Worm (Caenorhabditis elegans) whole organism, young adult: ENCODE data around the gene acr-21.
"Not testable (repeated sequence)": the region's sequence is repeated elsewhere in the genome, so short reads cannot be mapped to it uniquely, and the experiment has no call there.

Source experiments
- C06A6.2 ChIP-seq: fragments of 200-800 bp; sonication (Bioruptor generic); conservative IDR thresholded peaks from 2 replicates; pipeline ENCODE4 v1.3.6; 2022; ENCODE audit warnings: missing genetic modification characterization, missing compliant biosample characterization
- C17E4.6 ChIP-seq: fragments of 200-800 bp; sonication (Bioruptor generic); IDR thresholded peaks from 2 replicates; pipeline ENCODE4 v1.3.6; 2022; ENCODE audit warnings: missing genetic modification reagents, missing genetic modification characterization, missing compliant biosample characterization
- D2030.7 ChIP-seq: fragments of 200-800 bp; sonication (Bioruptor generic); IDR thresholded peaks from 2 replicates; pipeline ENCODE4 v1.3.6; 2022; ENCODE audit warnings: missing genetic modification reagents, missing genetic modification characterization, missing compliant biosample characterization
- F22D6.2 ChIP-seq: sonication (generic microtip); optimal IDR thresholded peaks from 2 replicates; lab custom pipeline; 2016; ENCODE audit warnings: mild to moderate bottlenecking, missing genetic modification characterization, missing compliant biosample characterization
- Y53G8AR.9 ChIP-seq: fragments of 200-800 bp; sonication (Bioruptor generic); conservative IDR thresholded peaks from 2 replicates; pipeline ENCODE4 v1.3.6; 2022; ENCODE audit warnings: missing genetic modification reagents, missing genetic modification characterization, missing compliant biosample characterization
- Y56A3A.18 ChIP-seq: fragments of 200-800 bp; sonication (Bioruptor generic); IDR thresholded peaks from 2 replicates; pipeline ENCODE4 v1.3.6; 2022; ENCODE audit warnings: missing genetic modification reagents, missing genetic modification characterization, missing compliant biosample characterization
- Y79H2A.3 ChIP-seq: fragments of 200-800 bp; sonication (Bioruptor generic); conservative IDR thresholded peaks from 2 replicates; pipeline ENCODE4 v1.3.6; 2022; ENCODE audit warnings: missing genetic modification reagents, missing genetic modification characterization, missing compliant biosample characterization
- ZK185.1 ChIP-seq: sonication (generic microtip); optimal IDR thresholded peaks from 2 replicates; lab custom pipeline; 2016; ENCODE audit warnings: mild to moderate bottlenecking, missing genetic modification characterization, missing compliant biosample characterization; ENCODE audit not compliant: poor library complexity, severe bottlenecking
- aptf-2 ChIP-seq: fragments of 200-800 bp; sonication (Bioruptor generic); conservative IDR thresholded peaks from 2 replicates; pipeline ENCODE4 v1.3.6; 2022; ENCODE audit warnings: missing genetic modification reagents, missing genetic modification characterization, missing compliant biosample characterization
- atf-7 ChIP-seq: sonication (generic microtip); optimal IDR thresholded peaks from 2 replicates; lab custom pipeline; 2017; ENCODE audit warnings: mild to moderate bottlenecking, missing genetic modification characterization, missing compliant biosample characterization
- attf-5 ChIP-seq: fragments of 200-800 bp; sonication (Bioruptor generic); optimal IDR thresholded peaks from 2 replicates; lab custom pipeline; 2018; ENCODE audit warnings: mild to moderate bottlenecking, missing genetic modification characterization, missing compliant biosample characterization
- cebp-2 ChIP-seq: fragments of 200-800 bp; sonication (Bioruptor generic); IDR thresholded peaks from 2 replicates; pipeline ENCODE4 v1.3.6; 2022; ENCODE audit warnings: missing genetic modification characterization, missing compliant biosample characterization
- ceh-100 ChIP-seq: fragments of 200-800 bp; sonication (Bioruptor generic); IDR thresholded peaks from 2 replicates; pipeline ENCODE4 v1.3.6; 2022; ENCODE audit warnings: missing genetic modification reagents, missing genetic modification characterization, missing compliant biosample characterization
- ceh-91 ChIP-seq: fragments of 200-800 bp; sonication (Bioruptor generic); IDR thresholded peaks from 2 replicates; pipeline ENCODE4 v1.3.6; 2022; ENCODE audit warnings: missing genetic modification reagents, missing genetic modification characterization, missing compliant biosample characterization
- dox-1 ChIP-seq: fragments of 200-800 bp; sonication (Bioruptor generic); IDR thresholded peaks from 2 replicates; pipeline ENCODE4 v1.3.6; 2022; ENCODE audit warnings: missing genetic modification reagents, missing genetic modification characterization, missing compliant biosample characterization
- dpl-1 ChIP-seq: fragments of 150-350 bp; optimal IDR thresholded peaks from 2 replicates; lab custom pipeline; 2014; ENCODE audit warnings: missing biosample characterization, missing genetic modification reagents, missing genetic modification characterization
- efl-1 ChIP-seq: fragments of 150-350 bp; optimal IDR thresholded peaks from 2 replicates; lab custom pipeline; 2014; ENCODE audit warnings: missing biosample characterization, missing genetic modification reagents, missing genetic modification characterization
- egl-18 ChIP-seq: fragments of 200-800 bp; sonication (Bioruptor generic); IDR thresholded peaks from 2 replicates; pipeline ENCODE4 v1.3.6; 2022; ENCODE audit warnings: missing genetic modification reagents, missing genetic modification characterization, missing compliant biosample characterization
- egl-44 ChIP-seq: fragments of 200-800 bp; sonication (Bioruptor generic); IDR thresholded peaks from 2 replicates; pipeline ENCODE4 v1.3.6; 2022; ENCODE audit warnings: missing genetic modification reagents, missing genetic modification characterization, missing compliant biosample characterization
- egrh-3 ChIP-seq: fragments of 200-800 bp; sonication (Bioruptor generic); IDR thresholded peaks from 2 replicates; pipeline ENCODE4 v1.3.6; 2022; ENCODE audit warnings: missing genetic modification reagents, missing genetic modification characterization, missing compliant biosample characterization
- hmg-1.2 ChIP-seq: fragments of 200-800 bp; sonication (Bioruptor generic); IDR thresholded peaks from 2 replicates; pipeline ENCODE4 v1.3.6; 2022; ENCODE audit warnings: missing genetic modification reagents, missing genetic modification characterization, missing compliant biosample characterization
- hmg-20 ChIP-seq: fragments of 200-800 bp; sonication (Bioruptor generic); IDR thresholded peaks from 2 replicates; pipeline ENCODE4 v1.3.6; 2022; ENCODE audit warnings: missing genetic modification reagents, missing genetic modification characterization, missing compliant biosample characterization
- hsf-1 ChIP-seq: fragments of 200-800 bp; sonication (Bioruptor generic); IDR thresholded peaks from 2 replicates; pipeline ENCODE4 v1.3.6; 2022; ENCODE audit warnings: missing genetic modification reagents, missing genetic modification characterization, missing compliant biosample characterization
- let-526 ChIP-seq: fragments of 200-800 bp; sonication (Bioruptor generic); IDR thresholded peaks from 2 replicates; pipeline ENCODE4 v1.3.6; 2022; ENCODE audit warnings: missing genetic modification reagents, missing genetic modification characterization, missing compliant biosample characterization
- lin-26 ChIP-seq: fragments of 200-800 bp; sonication (Bioruptor generic); IDR thresholded peaks from 2 replicates; pipeline ENCODE4 v1.3.6; 2022; ENCODE audit warnings: missing genetic modification reagents, missing genetic modification characterization, missing compliant biosample characterization
- lin-35 ChIP-seq, 3 experiments: fragments of 150-350 bp in 2 of 3; sonication (generic microtip) in 1 of 3; optimal IDR thresholded peaks; 2 replicates each; lab custom pipeline; 2014 to 2018; ENCODE audit warnings: missing biosample characterization in 3 of 3, missing genetic modification characterization in 3 of 3, missing genetic modification reagents in 3 of 3
- lin-40 ChIP-seq: sonication (generic microtip); optimal IDR thresholded peaks from 2 replicates; lab custom pipeline; 2016; ENCODE audit warnings: missing genetic modification characterization, mild to moderate bottlenecking, missing compliant biosample characterization, missing genotype, missing genetic modification reagents
- lin-54 ChIP-seq: fragments of 200-800 bp; sonication (Bioruptor generic); optimal IDR thresholded peaks from 2 replicates; lab custom pipeline; 2018; ENCODE audit warnings: mild to moderate bottlenecking, missing genetic modification characterization, missing compliant biosample characterization
- lir-1 ChIP-seq: fragments of 200-800 bp; sonication (Bioruptor generic); conservative IDR thresholded peaks from 2 replicates; pipeline ENCODE4 v1.3.6; 2022; ENCODE audit warnings: missing genetic modification reagents, missing genetic modification characterization, missing compliant biosample characterization
- lsl-1 ChIP-seq: fragments of 200-800 bp; sonication (Bioruptor generic); optimal IDR thresholded peaks from 2 replicates; lab custom pipeline; 2018; ENCODE audit warnings: mild to moderate bottlenecking, missing genetic modification characterization, moderate library complexity, missing compliant biosample characterization
- madf-10 ChIP-seq: sonication (generic microtip); optimal IDR thresholded peaks from 2 replicates; lab custom pipeline; 2016; ENCODE audit warnings: mild to moderate bottlenecking, missing genetic modification characterization, missing compliant biosample characterization
- madf-3 ChIP-seq: fragments of 200-800 bp; sonication (Bioruptor generic); IDR thresholded peaks from 2 replicates; pipeline ENCODE4 v1.3.6; 2022; ENCODE audit warnings: missing genetic modification reagents, missing genetic modification characterization, missing compliant biosample characterization
- madf-8 ChIP-seq: fragments of 200-800 bp; sonication (Bioruptor generic); conservative IDR thresholded peaks from 2 replicates; pipeline ENCODE4 v1.3.6; 2022; ENCODE audit warnings: missing genetic modification reagents, missing genetic modification characterization, missing compliant biosample characterization
- sea-2 ChIP-seq: fragments of 200-800 bp; sonication (Bioruptor generic); IDR thresholded peaks from 2 replicates; pipeline ENCODE4 v1.3.6; 2022; ENCODE audit warnings: missing genetic modification characterization, missing compliant biosample characterization
- snpc-4 ChIP-seq, 5 experiments: fragments of 150-350 bp in 1 of 5; sonication (generic microtip) in 4 of 5; optimal IDR thresholded peaks; 2 replicates each; lab custom pipeline; 2014 to 2018; ENCODE audit warnings: missing genetic modification characterization in 5 of 5, missing biosample characterization in 3 of 5, antibody characterized with exemption in 2 of 5, mild to moderate bottlenecking in 2 of 5, missing compliant biosample characterization in 2 of 5, missing genotype in 2 of 5, moderate library complexity in 2 of 5, missing genetic modification reagents in 1 of 5
- somi-1 ChIP-seq: fragments of 200-800 bp; sonication (Bioruptor generic); optimal IDR thresholded peaks from 2 replicates; lab custom pipeline; 2018; ENCODE audit warnings: mild to moderate bottlenecking, missing genetic modification characterization, missing compliant biosample characterization
- tlf-1 ChIP-seq: fragments of 200-800 bp; sonication (Bioruptor generic); optimal IDR thresholded peaks from 2 replicates; lab custom pipeline; 2018; ENCODE audit warnings: mild to moderate bottlenecking, missing genetic modification characterization, missing compliant biosample characterization
- unc-130 ChIP-seq: sonication (generic microtip); optimal IDR thresholded peaks from 2 replicates; lab custom pipeline; 2016; ENCODE audit warnings: missing genetic modification reagents, missing genetic modification characterization, missing compliant biosample characterization
- xnd-1 ChIP-seq: sonication (generic microtip); optimal IDR thresholded peaks from 2 replicates; lab custom pipeline; 2016; ENCODE audit warnings: missing genotype, missing genetic modification reagents, missing genetic modification characterization, missing compliant biosample characterization
- ztf-18 ChIP-seq: sonication (generic microtip); optimal IDR thresholded peaks from 2 replicates; lab custom pipeline; 2016; ENCODE audit warnings: missing genotype, mild to moderate bottlenecking, missing genetic modification characterization, missing compliant biosample characterization
- ztf-25 ChIP-seq: fragments of 200-800 bp; sonication (Bioruptor generic); IDR thresholded peaks from 2 replicates; pipeline ENCODE4 v1.3.6; 2022; ENCODE audit warnings: missing genetic modification reagents, missing genetic modification characterization, missing compliant biosample characterization
- ztf-26 ChIP-seq: sonication (generic microtip); optimal IDR thresholded peaks from 2 replicates; lab custom pipeline; 2017; ENCODE audit warnings: missing genetic modification characterization, missing compliant biosample characterization
- ztf-28 ChIP-seq: fragments of 200-800 bp; sonication (Bioruptor generic); IDR thresholded peaks from 2 replicates; pipeline ENCODE4 v1.3.6; 2022; ENCODE audit warnings: missing genetic modification reagents, missing genetic modification characterization, missing compliant biosample characterization
- ztf-6 ChIP-seq: fragments of 200-800 bp; sonication (Bioruptor generic); IDR thresholded peaks from 2 replicates; pipeline ENCODE4 v1.3.6; 2022; ENCODE audit warnings: missing genetic modification reagents, missing genetic modification characterization, missing compliant biosample characterization

The acr-21 gene

ce11 chrIII:6551187-6552058 is 30.3 kb upstream of the acr-21 start, which contains the start of gene C09E7.7:
Gene C09E7.7 (minus strand): TSS chrIII:6551243.
- TF ChIP-seq xnd-1 (tag; lab: Kevin White, UChicago) (peak; percentile 70), ceh-91 (peak; percentile 81), Y56A3A.18 (0 out of 2 replicates have a peak, but pooled peaks have one; percentile 26), ztf-6 (GFP tag; lab: Robert Waterston, UW) (peak; percentile 75; the same call in 1 of the 2 replicates), unc-130 (peak; percentile 24), attf-5 (GFP tag; lab: Kevin White, UChicago) (peak; percentile 97), ztf-18 (tag; lab: Kevin White, UChicago) (peak; percentile 67), madf-3 (GFP tag; lab: Robert Waterston, UW) (0 out of 2 replicates have a peak, but pooled peaks have one; percentile 26), ceh-100 (peak; percentile 98), dpl-1 (GFP tag; lab: Kevin White, UChicago) (peak; percentile 53), sea-2 (GFP tag; lab: Robert Waterston, UW) (peak; percentile 71; the same call in 1 of the 2 replicates), ztf-26 (tag; lab: Kevin White, UChicago) (peak; percentile 31), Y53G8AR.9 (GFP tag; lab: Robert Waterston, UW) (peak; percentile 83), atf-7 (tag; lab: Kevin White, UChicago) (peak; percentile 57), cebp-2 (0 out of 2 replicates have a peak, but pooled peaks have one; percentile 9), lin-26 (GFP tag; lab: Robert Waterston, UW) (peak; percentile 82), madf-10 (tag; lab: Kevin White, UChicago) (peak; percentile 45), lin-35 (GFP tag; optimal IDR thresholded peaks at IDR 0.05; lab: Kevin White, UChicago) (peak in 1 of 3 experiments; percentile 64), lin-54 (peak; percentile 82), egrh-3 (GFP tag; lab: Robert Waterston, UW) (peak; percentile 80), somi-1 (GFP tag; lab: Kevin White, UChicago) (peak; percentile 63), Y79H2A.3 (GFP tag; lab: Robert Waterston, UW) (peak; percentile 51; the same call in 1 of the 2 replicates), ztf-28 (GFP tag; lab: Robert Waterston, UW) (peak; percentile 75; the same call in 1 of the 2 replicates), lir-1 (peak; percentile 15; the same call in 1 of the 2 replicates), let-526 (GFP tag; lab: Robert Waterston, UW) (peak; percentile 45), egl-44 (GFP tag; lab: Robert Waterston, UW) (peak; percentile 68; the same call in 1 of the 2 replicates), lin-40 (peak; percentile 70), efl-1 (peak; percentile 90), aptf-2 (peak; percentile 81), dox-1 (GFP tag; lab: Robert Waterston, UW) (peak; percentile 88), hsf-1 (GFP tag; lab: Robert Waterston, UW) (peak; percentile 42; the same call in 1 of the 2 replicates), F22D6.2 (tag; lab: Kevin White, UChicago) (peak; percentile 44), C06A6.2 (GFP tag; lab: Robert Waterston, UW) (0 out of 2 replicates have a peak, but pooled peaks have one; percentile 46), tlf-1 (peak; percentile 54), lsl-1 (GFP tag; lab: Kevin White, UChicago) (peak; percentile 58), egl-18 (GFP tag; lab: Robert Waterston, UW) (peak; percentile 48; the same call in 1 of the 2 replicates), ztf-25 (GFP tag; lab: Robert Waterston, UW) (peak; percentile 86; the same call in 1 of the 2 replicates), snpc-4 (tag; optimal IDR thresholded peaks at IDR 0.05; lab: Kevin White, UChicago) (peak in 2 of 4 experiments; percentile 9 to 28), madf-8 (GFP tag; lab: Robert Waterston, UW) (peak; percentile 79), D2030.7 (peak; percentile 81), hmg-20 (GFP tag; lab: Robert Waterston, UW) (peak; percentile 42; the same call in 1 of the 2 replicates), C17E4.6 (GFP tag; lab: Robert Waterston, UW) (peak; percentile 16; the same call in 1 of the 2 replicates), hmg-1.2 (GFP tag; lab: Robert Waterston, UW) (peak; percentile 94), ZK185.1 (tag; lab: Kevin White, UChicago) (peak; percentile 6)
- TF ChIP-seq snpc-4 (GFP tag; optimal IDR thresholded peaks at IDR 0.05; lab: Kevin White, UChicago), result not testable (repeated sequence)
